Worm (Caenorhabditis elegans) whole organism, young adult: Measurements from ENCODE around the gene M163.8.
A peak's percentile ranks its signal among the peaks of the same experiment; 100 is the strongest.

Experiments used
- B0019.2 ChIP-seq: fragments of 200-800 bp; sonication (Bioruptor generic); conservative IDR thresholded peaks from 2 replicates; pipeline ENCODE4 v1.3.6; 2022; ENCODE audit warnings: missing genetic modification reagents, missing genetic modification characterization, missing compliant biosample characterization
- B0261.1 ChIP-seq: sonication (generic microtip); optimal IDR thresholded peaks from 2 replicates; lab custom pipeline; 2016; ENCODE audit warnings: mild to moderate bottlenecking, missing genetic modification characterization, moderate library complexity, missing compliant biosample characterization
- F22D6.2 ChIP-seq: sonication (generic microtip); optimal IDR thresholded peaks from 2 replicates; lab custom pipeline; 2016; ENCODE audit warnings: mild to moderate bottlenecking, missing genetic modification characterization, missing compliant biosample characterization
- F49E8.2 ChIP-seq: sonication (generic microtip); optimal IDR thresholded peaks from 3 replicates; lab custom pipeline; 2017; ENCODE audit warnings: missing genetic modification characterization, mild to moderate bottlenecking, missing compliant biosample characterization, antibody characterized with exemption, moderate library complexity; ENCODE audit not compliant: insufficient read depth
- F52B5.7 ChIP-seq: sonication (generic microtip); optimal IDR thresholded peaks from 2 replicates; lab custom pipeline; 2016; ENCODE audit warnings: mild to moderate bottlenecking, missing genetic modification characterization, missing compliant biosample characterization
- F57C9.4 ChIP-seq: sonication (generic microtip); optimal IDR thresholded peaks from 2 replicates; lab custom pipeline; 2017; ENCODE audit warnings: mild to moderate bottlenecking, missing genetic modification characterization, missing compliant biosample characterization
- T07F8.4 ChIP-seq: sonication (generic microtip); optimal IDR thresholded peaks from 2 replicates; lab custom pipeline; 2016; ENCODE audit warnings: mild to moderate bottlenecking, missing genetic modification characterization, moderate library complexity, missing compliant biosample characterization
- T26A5.8 ChIP-seq: sonication (generic microtip); optimal IDR thresholded peaks from 2 replicates; lab custom pipeline; 2016; ENCODE audit warnings: missing genetic modification characterization, missing compliant biosample characterization
- Y53G8AR.9 ChIP-seq: fragments of 200-800 bp; sonication (Bioruptor generic); conservative IDR thresholded peaks from 2 replicates; pipeline ENCODE4 v1.3.6; 2022; ENCODE audit warnings: missing genetic modification reagents, missing genetic modification characterization, missing compliant biosample characterization
- Y56A3A.18 ChIP-seq: fragments of 200-800 bp; sonication (Bioruptor generic); IDR thresholded peaks from 2 replicates; pipeline ENCODE4 v1.3.6; 2022; ENCODE audit warnings: missing genetic modification reagents, missing genetic modification characterization, missing compliant biosample characterization
- Y79H2A.3 ChIP-seq: fragments of 200-800 bp; sonication (Bioruptor generic); conservative IDR thresholded peaks from 2 replicates; pipeline ENCODE4 v1.3.6; 2022; ENCODE audit warnings: missing genetic modification reagents, missing genetic modification characterization, missing compliant biosample characterization
- Y95B8A.8 ChIP-seq: fragments of 200-800 bp; sonication (Bioruptor generic); IDR thresholded peaks from 2 replicates; pipeline ENCODE4 v1.3.6; 2022; ENCODE audit warnings: missing genetic modification reagents, missing genetic modification characterization, missing compliant biosample characterization
- ama-1 ChIP-seq, 3 experiments: fragments of 150-350 bp in 1 of 3; sonication (generic microtip) in 2 of 3; optimal IDR thresholded peaks; 2 replicates each; lab custom pipeline; 2014 to 2018; ENCODE audit warnings: missing biosample characterization in 2 of 3, missing genetic modification characterization in 2 of 3, missing genetic modification reagents in 2 of 3
- aptf-2 ChIP-seq: fragments of 200-800 bp; sonication (Bioruptor generic); conservative IDR thresholded peaks from 2 replicates; pipeline ENCODE4 v1.3.6; 2022; ENCODE audit warnings: missing genetic modification reagents, missing genetic modification characterization, missing compliant biosample characterization
- aptf-3 ChIP-seq: fragments of 200-800 bp; sonication (Bioruptor generic); IDR thresholded peaks from 2 replicates; pipeline ENCODE4 v1.3.6; 2022; ENCODE audit warnings: missing genetic modification characterization, missing compliant biosample characterization
- athp-1 ChIP-seq: sonication (generic microtip); optimal IDR thresholded peaks from 2 replicates; lab custom pipeline; 2017; ENCODE audit warnings: mild to moderate bottlenecking, missing genetic modification characterization, missing compliant biosample characterization
- attf-3 ChIP-seq: fragments of 200-800 bp; sonication (Bioruptor generic); conservative IDR thresholded peaks from 2 replicates; pipeline ENCODE4 v1.3.6; 2022; ENCODE audit warnings: missing genetic modification reagents, missing genetic modification characterization, missing compliant biosample characterization
- attf-5 ChIP-seq: fragments of 200-800 bp; sonication (Bioruptor generic); optimal IDR thresholded peaks from 2 replicates; lab custom pipeline; 2018; ENCODE audit warnings: mild to moderate bottlenecking, missing genetic modification characterization, missing compliant biosample characterization
- bed-1 ChIP-seq: fragments of 200-800 bp; sonication (Bioruptor generic); IDR thresholded peaks from 2 replicates; pipeline ENCODE4 v1.3.6; 2022; ENCODE audit warnings: missing genetic modification reagents, missing genetic modification characterization, missing compliant biosample characterization
- ccch-3 ChIP-seq: fragments of 200-800 bp; sonication (Bioruptor generic); optimal IDR thresholded peaks from 2 replicates; lab custom pipeline; 2018; ENCODE audit warnings: mild to moderate bottlenecking, missing genetic modification characterization, missing compliant biosample characterization
- ceh-27 ChIP-seq: fragments of 200-800 bp; sonication (Bioruptor generic); optimal IDR thresholded peaks from 2 replicates; lab custom pipeline; 2018; ENCODE audit warnings: mild to moderate bottlenecking, missing genetic modification characterization, moderate library complexity, missing compliant biosample characterization
- chd-7 ChIP-seq: sonication (generic microtip); optimal IDR thresholded peaks from 2 replicates; lab custom pipeline; 2016; ENCODE audit warnings: mild to moderate bottlenecking, missing genetic modification characterization, moderate library complexity, missing compliant biosample characterization
- die-1 ChIP-seq: sonication (generic microtip); optimal IDR thresholded peaks from 2 replicates; lab custom pipeline; 2016; ENCODE audit warnings: missing genotype, mild to moderate bottlenecking, missing genetic modification characterization, missing compliant biosample characterization
- dox-1 ChIP-seq: fragments of 200-800 bp; sonication (Bioruptor generic); IDR thresholded peaks from 2 replicates; pipeline ENCODE4 v1.3.6; 2022; ENCODE audit warnings: missing genetic modification reagents, missing genetic modification characterization, missing compliant biosample characterization
- dpl-1 ChIP-seq: fragments of 150-350 bp; optimal IDR thresholded peaks from 2 replicates; lab custom pipeline; 2014; ENCODE audit warnings: missing biosample characterization, missing genetic modification reagents, missing genetic modification characterization
- efl-1 ChIP-seq: fragments of 150-350 bp; optimal IDR thresholded peaks from 2 replicates; lab custom pipeline; 2014; ENCODE audit warnings: missing biosample characterization, missing genetic modification reagents, missing genetic modification characterization
- egrh-3 ChIP-seq: fragments of 200-800 bp; sonication (Bioruptor generic); IDR thresholded peaks from 2 replicates; pipeline ENCODE4 v1.3.6; 2022; ENCODE audit warnings: missing genetic modification reagents, missing genetic modification characterization, missing compliant biosample characterization
- ekl-4 ChIP-seq: fragments of 200-800 bp; sonication (Bioruptor generic); IDR thresholded peaks from 2 replicates; pipeline ENCODE4 v1.3.6; 2022; ENCODE audit warnings: missing genetic modification reagents, missing genetic modification characterization, missing compliant biosample characterization
- gei-17 ChIP-seq: fragments of 200-800 bp; sonication (Bioruptor generic); optimal IDR thresholded peaks from 2 replicates; lab custom pipeline; 2018; ENCODE audit warnings: mild to moderate bottlenecking, missing genetic modification characterization, missing compliant biosample characterization
- hlh-12 ChIP-seq: sonication (generic microtip); optimal IDR thresholded peaks from 2 replicates; lab custom pipeline; 2016; ENCODE audit warnings: missing genetic modification characterization, missing compliant biosample characterization
- hmg-1.2 ChIP-seq: fragments of 200-800 bp; sonication (Bioruptor generic); IDR thresholded peaks from 2 replicates; pipeline ENCODE4 v1.3.6; 2022; ENCODE audit warnings: missing genetic modification reagents, missing genetic modification characterization, missing compliant biosample characterization
- hmg-20 ChIP-seq: fragments of 200-800 bp; sonication (Bioruptor generic); IDR thresholded peaks from 2 replicates; pipeline ENCODE4 v1.3.6; 2022; ENCODE audit warnings: missing genetic modification reagents, missing genetic modification characterization, missing compliant biosample characterization
- let-526 ChIP-seq: fragments of 200-800 bp; sonication (Bioruptor generic); IDR thresholded peaks from 2 replicates; pipeline ENCODE4 v1.3.6; 2022; ENCODE audit warnings: missing genetic modification reagents, missing genetic modification characterization, missing compliant biosample characterization
- lin-40 ChIP-seq: sonication (generic microtip); optimal IDR thresholded peaks from 2 replicates; lab custom pipeline; 2016; ENCODE audit warnings: missing genetic modification characterization, mild to moderate bottlenecking, missing compliant biosample characterization, missing genotype, missing genetic modification reagents
- madf-10 ChIP-seq: sonication (generic microtip); optimal IDR thresholded peaks from 2 replicates; lab custom pipeline; 2016; ENCODE audit warnings: mild to moderate bottlenecking, missing genetic modification characterization, missing compliant biosample characterization
- madf-6 ChIP-seq: fragments of 200-800 bp; sonication (Bioruptor generic); IDR thresholded peaks from 2 replicates; pipeline ENCODE4 v1.3.6; 2022; ENCODE audit warnings: missing genetic modification reagents, missing genetic modification characterization, missing compliant biosample characterization
- madf-8 ChIP-seq: fragments of 200-800 bp; sonication (Bioruptor generic); conservative IDR thresholded peaks from 2 replicates; pipeline ENCODE4 v1.3.6; 2022; ENCODE audit warnings: missing genetic modification reagents, missing genetic modification characterization, missing compliant biosample characterization
- mcd-1 ChIP-seq: fragments of 200-800 bp; sonication (Bioruptor generic); IDR thresholded peaks from 2 replicates; pipeline ENCODE4 v1.3.6; 2022; ENCODE audit warnings: missing genetic modification reagents, missing genetic modification characterization, missing compliant biosample characterization
- mes-4 ChIP-seq: sonication (generic microtip); optimal IDR thresholded peaks from 2 replicates; lab custom pipeline; 2016; ENCODE audit warnings: missing genotype, missing genetic modification characterization, missing compliant biosample characterization
- nhr-120 ChIP-seq: fragments of 200-800 bp; sonication (Bioruptor generic); IDR thresholded peaks from 2 replicates; pipeline ENCODE4 v1.3.6; 2022; ENCODE audit warnings: missing genetic modification characterization, missing compliant biosample characterization
- nhr-179 ChIP-seq: sonication (generic microtip); optimal IDR thresholded peaks from 2 replicates; lab custom pipeline; 2016; ENCODE audit warnings: mild to moderate bottlenecking, missing genetic modification characterization, missing compliant biosample characterization
- nhr-80 ChIP-seq: sonication (generic microtip); optimal IDR thresholded peaks from 2 replicates; lab custom pipeline; 2016; ENCODE audit warnings: missing genetic modification characterization, missing compliant biosample characterization
- pha-4 ChIP-seq: fragments of 150-350 bp; sonication (generic microtip); optimal IDR thresholded peaks from 2 replicates; lab custom pipeline; 2014; ENCODE audit warnings: missing biosample characterization, missing genetic modification reagents, missing genetic modification characterization
- rcor-1 ChIP-seq: fragments of 200-800 bp; sonication (Bioruptor generic); IDR thresholded peaks from 2 replicates; pipeline ENCODE4 v1.3.6; 2022; ENCODE audit warnings: missing genetic modification reagents, missing genetic modification characterization, missing compliant biosample characterization
- snpc-4 ChIP-seq, 5 experiments: fragments of 150-350 bp in 1 of 5; sonication (generic microtip) in 4 of 5; optimal IDR thresholded peaks; 2 replicates each; lab custom pipeline; 2014 to 2018; ENCODE audit warnings: missing genetic modification characterization in 5 of 5, missing biosample characterization in 3 of 5, antibody characterized with exemption in 2 of 5, mild to moderate bottlenecking in 2 of 5, missing compliant biosample characterization in 2 of 5, missing genotype in 2 of 5, moderate library complexity in 2 of 5, missing genetic modification reagents in 1 of 5
- tbx-9 ChIP-seq: sonication (generic microtip); optimal IDR thresholded peaks from 2 replicates; lab custom pipeline; 2016; ENCODE audit warnings: borderline replicate concordance, missing genetic modification characterization, inconsistent platforms, missing compliant biosample characterization
- xnd-1 ChIP-seq: sonication (generic microtip); optimal IDR thresholded peaks from 2 replicates; lab custom pipeline; 2016; ENCODE audit warnings: missing genotype, missing genetic modification reagents, missing genetic modification characterization, missing compliant biosample characterization
- ztf-25 ChIP-seq: fragments of 200-800 bp; sonication (Bioruptor generic); IDR thresholded peaks from 2 replicates; pipeline ENCODE4 v1.3.6; 2022; ENCODE audit warnings: missing genetic modification reagents, missing genetic modification characterization, missing compliant biosample characterization
- ztf-6 ChIP-seq: fragments of 200-800 bp; sonication (Bioruptor generic); IDR thresholded peaks from 2 replicates; pipeline ENCODE4 v1.3.6; 2022; ENCODE audit warnings: missing genetic modification reagents, missing genetic modification characterization, missing compliant biosample characterization

The M163.8 gene

DNA sequence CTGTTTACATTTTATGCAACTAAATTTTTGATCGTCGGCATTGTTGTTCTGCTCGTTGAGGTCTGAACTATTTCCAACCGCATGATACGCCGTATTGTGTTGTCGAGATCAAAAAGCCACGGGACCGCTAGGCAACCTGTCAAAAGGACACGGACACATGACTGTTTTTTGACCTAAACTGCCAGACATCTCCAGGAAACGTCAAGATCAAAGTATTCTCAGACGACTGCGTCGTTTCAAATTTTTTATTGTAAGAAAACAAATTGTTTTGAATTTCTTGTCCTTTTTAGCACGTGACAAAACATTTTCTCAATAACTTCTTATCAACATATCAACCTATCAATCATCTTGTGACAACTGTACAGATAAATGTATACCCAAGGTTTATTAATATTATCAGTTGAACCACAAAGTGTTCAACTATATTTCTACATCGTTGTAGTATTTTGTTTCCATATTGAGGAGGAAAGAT is 17.2 kb downstream of the M163.8 start (continued):
- no peak for TF ChIP-seq attf-3 (GFP tag; lab: Robert Waterston, UW)
- no peak for TF ChIP-seq ama-1 (optimal IDR thresholded peaks at IDR 0.05; lab: Kevin White, UChicago)
- TF ChIP-seq ama-1 (GFP tag; optimal IDR thresholded peaks at IDR 0.05; lab: Kevin White, UChicago) = no peak
- no peak for TF ChIP-seq xnd-1
- TF ChIP-seq ccch-3 (GFP tag; lab: Kevin White, UChicago) = no peak
- TF ChIP-seq Y95B8A.8 (GFP tag; lab: Robert Waterston, UW) = peak; percentile 61; the same call in 1 of the 2 replicates
- no peak for TF ChIP-seq ztf-25 (GFP tag; lab: Robert Waterston, UW)
- peak; percentile 72 for TF ChIP-seq chd-7 (tag; lab: Kevin White, UChicago)
- no peak for TF ChIP-seq F52B5.7 (tag; lab: Kevin White, UChicago)
- TF ChIP-seq F57C9.4 (tag; lab: Kevin White, UChicago) = no peak
- TF ChIP-seq hlh-12 (tag; lab: Kevin White, UChicago) = no peak
- no peak for TF ChIP-seq F49E8.2 (tag; lab: Kevin White, UChicago)
- no peak for TF ChIP-seq nhr-120 (GFP tag; lab: Robert Waterston, UW)
- no peak for TF ChIP-seq hmg-1.2 (GFP tag; lab: Robert Waterston, UW)
- TF ChIP-seq madf-6 (GFP tag; lab: Robert Waterston, UW) = no peak
- TF ChIP-seq mes-4 (tag; lab: Kevin White, UChicago) = no peak
- 0 out of 2 replicates have a peak, but pooled peaks have one; percentile 35 for TF ChIP-seq dox-1 (GFP tag; lab: Robert Waterston, UW)
- no peak for TF ChIP-seq snpc-4 (GFP tag; optimal IDR thresholded peaks at IDR 0.05; lab: Kevin White, UChicago)
- TF ChIP-seq snpc-4 (tag; optimal IDR thresholded peaks at IDR 0.05; lab: Kevin White, UChicago) = peak in 2 of 4 experiments; percentile 1 to 40
- TF ChIP-seq ekl-4 (GFP tag; lab: Robert Waterston, UW) = no peak
- TF ChIP-seq lin-40 (tag; lab: Kevin White, UChicago) = peak; percentile 77
- peak; percentile 33 for TF ChIP-seq pha-4 (tag; lab: Kevin White, UChicago)
- TF ChIP-seq dpl-1 (GFP tag; lab: Kevin White, UChicago) = no peak
- no peak for TF ChIP-seq nhr-179 (tag; lab: Kevin White, UChicago)
- TF ChIP-seq tbx-9 (tag; lab: Kevin White, UChicago) = no peak
- no peak for TF ChIP-seq B0261.1 (tag; lab: Kevin White, UChicago)
- TF ChIP-seq attf-5 (GFP tag; lab: Kevin White, UChicago) = peak; percentile 75
- peak; percentile 44 for TF ChIP-seq F22D6.2 (tag; lab: Kevin White, UChicago)
- no peak for TF ChIP-seq aptf-2 (GFP tag; lab: Robert Waterston, UW)
- TF ChIP-seq Y79H2A.3 = no peak
- TF ChIP-seq athp-1 (tag; lab: Kevin White, UChicago) = no peak
- TF ChIP-seq madf-10 (tag; lab: Kevin White, UChicago) = no peak
- peak; percentile 89 for TF ChIP-seq nhr-80 (tag; lab: Kevin White, UChicago)
- no peak for TF ChIP-seq mcd-1
- TF ChIP-seq die-1 (tag; lab: Kevin White, UChicago) = no peak
- TF ChIP-seq egrh-3 = no peak
- TF ChIP-seq rcor-1 (GFP tag; lab: Robert Waterston, UW) = no peak
- TF ChIP-seq hmg-20 (GFP tag; lab: Robert Waterston, UW) = no peak
- no peak for TF ChIP-seq madf-8 (GFP tag; lab: Robert Waterston, UW)
- TF ChIP-seq bed-1 (GFP tag; lab: Robert Waterston, UW) = no peak
- no peak for TF ChIP-seq Y53G8AR.9
- no peak for TF ChIP-seq gei-17 (GFP tag; lab: Kevin White, UChicago)
- TF ChIP-seq T26A5.8 (tag; lab: Kevin White, UChicago) = no peak
- TF ChIP-seq B0019.2 = no peak
- no peak for TF ChIP-seq ceh-27
- TF ChIP-seq efl-1 = no peak
- TF ChIP-seq T07F8.4 (tag; lab: Kevin White, UChicago) = no peak
- TF ChIP-seq Y56A3A.18 (GFP tag; lab: Robert Waterston, UW) = no peak
- peak; percentile 74; the same call in 1 of the 2 replicates for TF ChIP-seq let-526 (GFP tag; lab: Robert Waterston, UW)
- TF ChIP-seq ztf-6 = no peak
- TF ChIP-seq aptf-3 = no peak
